Worm (Caenorhabditis elegans) whole organism, L3 larva: ENCODE data around the gene rig-1.

ENCODE experiments used
- ZK546.5 ChIP-seq: sonication (generic microtip); optimal IDR thresholded peaks from 2 replicates; lab custom pipeline; 2017; ENCODE audit warnings: missing biosample characterization, missing genetic modification characterization
- ama-1 ChIP-seq: fragments of 150-350 bp; optimal IDR thresholded peaks from 2 replicates; lab custom pipeline; 2018
- ceh-28 ChIP-seq: fragments of 150-350 bp; optimal IDR thresholded peaks from 2 replicates; lab custom pipeline; 2014; ENCODE audit warnings: missing biosample characterization, missing genetic modification reagents, missing genetic modification characterization
- ceh-82 ChIP-seq: fragments of 150-350 bp; optimal IDR thresholded peaks from 2 replicates; lab custom pipeline; 2014; ENCODE audit warnings: missing biosample characterization, missing genetic modification characterization
- ceh-9 ChIP-seq: sonication (generic microtip); optimal IDR thresholded peaks from 2 replicates; lab custom pipeline; 2018; ENCODE audit warnings: missing biosample characterization, missing genetic modification characterization
- daf-12 ChIP-seq: fragments of 150-350 bp; optimal IDR thresholded peaks from 2 replicates; lab custom pipeline; 2014; ENCODE audit warnings: missing biosample characterization, missing genetic modification reagents, missing genetic modification characterization
- egl-27 ChIP-seq: sonication (generic microtip); optimal IDR thresholded peaks from 4 replicates; lab custom pipeline; 2017; ENCODE audit warnings: missing biosample characterization, missing genetic modification reagents, missing genetic modification characterization
- egl-5 ChIP-seq: fragments of 150-350 bp; optimal IDR thresholded peaks from 2 replicates; lab custom pipeline; 2017; ENCODE audit warnings: missing biosample characterization, missing genetic modification reagents, missing genetic modification characterization, inconsistent platforms
- elt-1 ChIP-seq: fragments of 150-350 bp; optimal IDR thresholded peaks from 2 replicates; lab custom pipeline; 2014; ENCODE audit warnings: missing biosample characterization, missing genetic modification characterization
- elt-2 ChIP-seq: sonication (generic microtip); optimal IDR thresholded peaks from 2 replicates; lab custom pipeline; 2016; ENCODE audit warnings: missing genetic modification reagents, mild to moderate bottlenecking, missing genetic modification characterization, missing compliant biosample characterization
- eor-1 ChIP-seq, 2 experiments: fragments of 150-350 bp; optimal IDR thresholded peaks; 2 replicates each; lab custom pipeline; 2014 to 2018; ENCODE audit warnings: missing biosample characterization in 2 of 2, missing genetic modification characterization in 2 of 2
- fkh-10 ChIP-seq: sonication (generic microtip); optimal IDR thresholded peaks from 2 replicates; lab custom pipeline; 2017; ENCODE audit warnings: missing biosample characterization, missing genetic modification reagents, missing genetic modification characterization
- fkh-2 ChIP-seq: fragments of 150-350 bp; optimal IDR thresholded peaks from 2 replicates; lab custom pipeline; 2014; ENCODE audit warnings: missing biosample characterization, missing genetic modification reagents, missing genetic modification characterization
- fos-1 ChIP-seq: fragments of 150-350 bp; optimal IDR thresholded peaks from 2 replicates; lab custom pipeline; 2014; ENCODE audit warnings: missing biosample characterization, missing genetic modification characterization
- hmg-11 ChIP-seq: sonication (generic microtip); optimal IDR thresholded peaks from 2 replicates; lab custom pipeline; 2016; ENCODE audit warnings: missing genetic modification characterization, missing compliant biosample characterization
- lin-15B ChIP-seq: fragments of 150-350 bp; optimal IDR thresholded peaks from 2 replicates; lab custom pipeline; 2014; ENCODE audit warnings: missing biosample characterization, missing genetic modification characterization
- lsy-12 ChIP-seq: sonication (generic microtip); optimal IDR thresholded peaks from 2 replicates; lab custom pipeline; 2016; ENCODE audit warnings: mild to moderate bottlenecking, missing genetic modification characterization, missing compliant biosample characterization
- mml-1 ChIP-seq: fragments of 150-350 bp; sonication (generic microtip); optimal IDR thresholded peaks from 3 replicates; lab custom pipeline; 2014; ENCODE audit warnings: missing biosample characterization, missing genetic modification characterization
- nfya-1 ChIP-seq: sonication (generic microtip); optimal IDR thresholded peaks from 2 replicates; lab custom pipeline; 2017; ENCODE audit warnings: missing genetic modification characterization, mild to moderate bottlenecking, missing compliant biosample characterization, antibody characterized with exemption, moderate library complexity; ENCODE audit not compliant: insufficient read depth
- nhr-11 ChIP-seq: fragments of 150-350 bp; optimal IDR thresholded peaks from 2 replicates; lab custom pipeline; 2014; ENCODE audit warnings: missing biosample characterization, missing genetic modification characterization
- nhr-23 ChIP-seq: fragments of 150-350 bp; optimal IDR thresholded peaks from 2 replicates; lab custom pipeline; 2014; ENCODE audit warnings: missing biosample characterization, missing genetic modification reagents, missing genetic modification characterization
- nhr-237 ChIP-seq: fragments of 150-350 bp; optimal IDR thresholded peaks from 2 replicates; lab custom pipeline; 2014; ENCODE audit warnings: missing biosample characterization, missing genetic modification characterization
- nhr-25 ChIP-seq: sonication (generic microtip); optimal IDR thresholded peaks from 2 replicates; lab custom pipeline; 2017; ENCODE audit warnings: missing biosample characterization, missing genetic modification characterization
- nhr-28 ChIP-seq: fragments of 150-350 bp; optimal IDR thresholded peaks from 2 replicates; lab custom pipeline; 2014; ENCODE audit warnings: missing biosample characterization, missing genetic modification characterization
- nhr-43 ChIP-seq: sonication (generic microtip); optimal IDR thresholded peaks from 2 replicates; lab custom pipeline; 2016; ENCODE audit warnings: mild to moderate bottlenecking, missing genetic modification characterization, missing compliant biosample characterization; ENCODE audit not compliant: poor library complexity, severe bottlenecking
- nhr-76 ChIP-seq: fragments of 150-350 bp; sonication (generic microtip); optimal IDR thresholded peaks from 5 replicates; lab custom pipeline; 2014; ENCODE audit warnings: missing biosample characterization, missing genetic modification characterization
- nhr-77 ChIP-seq: fragments of 150-350 bp; optimal IDR thresholded peaks from 2 replicates; lab custom pipeline; 2014; ENCODE audit warnings: missing biosample characterization, missing genetic modification characterization
- pha-4 ChIP-seq: fragments of 150-350 bp; optimal IDR thresholded peaks from 2 replicates; lab custom pipeline; 2014; ENCODE audit warnings: missing biosample characterization, missing genetic modification reagents, missing genetic modification characterization
- sea-2 ChIP-seq: fragments of 150-350 bp; sonication (generic microtip); optimal IDR thresholded peaks from 4 replicates; lab custom pipeline; 2014; ENCODE audit warnings: missing biosample characterization, missing genetic modification reagents, missing genetic modification characterization
- tbx-2 ChIP-seq: sonication (generic microtip); optimal IDR thresholded peaks from 2 replicates; lab custom pipeline; 2016; ENCODE audit warnings: mild to moderate bottlenecking, missing genetic modification characterization, missing compliant biosample characterization
- unc-39 ChIP-seq: sonication (generic microtip); optimal IDR thresholded peaks from 4 replicates; lab custom pipeline; 2017; ENCODE audit warnings: missing biosample characterization, missing genetic modification characterization
- unc-62 ChIP-seq: fragments of 150-350 bp; sonication (generic microtip); optimal IDR thresholded peaks from 4 replicates; lab custom pipeline; 2014; ENCODE audit warnings: missing biosample characterization, missing genetic modification reagents, missing genetic modification characterization
- ztf-11 ChIP-seq: fragments of 150-350 bp; optimal IDR thresholded peaks from 2 replicates; lab custom pipeline; 2014; ENCODE audit warnings: missing biosample characterization, missing genetic modification characterization

The rig-1 gene

ce11 chrX:8646287-8646686 is 14.1 kb upstream of the rig-1 start (continued):
- TF ChIP-seq fos-1 (tag; lab: Kevin White, UChicago) (no peak), ceh-82 (tag; lab: Kevin White, UChicago) (no peak)
- TF ChIP-seq, all 47 proteins: peak for 7

ce11 chrX:8646997-8647396 is 13.4 kb upstream of the rig-1 start, which contains the start of gene F12D9.2:
Gene F12D9.2 (minus strand): TSS chrX:8647097.
- TF ChIP-seq fos-1 (tag; lab: Kevin White, UChicago) = no peak
- TF ChIP-seq mml-1 = no peak
- no peak for TF ChIP-seq eor-1 (tag; optimal IDR thresholded peaks at IDR 0.05; lab: Kevin White, UChicago)
- no peak for TF ChIP-seq ama-1
- no peak for TF ChIP-seq nhr-28 (tag; lab: Kevin White, UChicago)
- no peak for TF ChIP-seq daf-12 (tag; lab: Kevin White, UChicago)
- no peak for TF ChIP-seq ceh-9 (tag; lab: Kevin White, UChicago)

ce11 chrX:8648582-8648981 is 11.8 kb upstream of the rig-1 start:
- TF ChIP-seq egl-27 (tag; lab: Kevin White, UChicago) (no peak), elt-1 (no peak), nhr-76 (tag; lab: Kevin White, UChicago) (no peak), elt-2 (tag; lab: Kevin White, UChicago) (no peak), tbx-2 (tag; lab: Kevin White, UChicago) (no peak), pha-4 (tag; lab: Kevin White, UChicago) (no peak), nhr-43 (tag; lab: Kevin White, UChicago) (no peak), lsy-12 (tag; lab: Kevin White, UChicago) (no peak), lin-15B (tag; lab: Kevin White, UChicago) (no peak), nhr-11 (tag; lab: Kevin White, UChicago) (no peak), ZK546.5 (tag; lab: Kevin White, UChicago) (no peak), sea-2 (GFP tag; lab: Kevin White, UChicago) (no peak)

ce11 chrX:8650535-8650934 is 9.9 kb upstream of the rig-1 start:
- TF ChIP-seq elt-2 (tag; lab: Kevin White, UChicago) (peak; percentile 17), nhr-25 (tag; lab: Kevin White, UChicago) (no peak), nhr-43 (tag; lab: Kevin White, UChicago) (peak; percentile 9), nfya-1 (tag; lab: Kevin White, UChicago) (peak; percentile 9), nhr-23 (tag; lab: Kevin White, UChicago) (peak; percentile 10), egl-5 (tag; lab: Kevin White, UChicago) (no peak)

- TF ChIP-seq nhr-76 (tag; lab: Kevin White, UChicago) = no peak
- no peak for TF ChIP-seq unc-62 (GFP tag; lab: Kevin White, UChicago)
- TF ChIP-seq nhr-28 (tag; lab: Kevin White, UChicago) = no peak
- TF ChIP-seq fkh-2 (tag; lab: Kevin White, UChicago) = no peak
- TF ChIP-seq nhr-77 (tag; lab: Kevin White, UChicago) = no peak
- TF ChIP-seq nhr-237 (tag; lab: Kevin White, UChicago) = no peak
- no peak for TF ChIP-seq elt-2 (tag; lab: Kevin White, UChicago)
- no peak for TF ChIP-seq unc-39
Observed at ce11 chrX:8656019-8656418, 4.4 kb upstream of the rig-1 start.

- no peak for TF ChIP-seq ceh-28
- TF ChIP-seq nhr-11 (tag; lab: Kevin White, UChicago) = no peak
- TF ChIP-seq hmg-11 (tag; lab: Kevin White, UChicago) = no peak
- no peak for TF ChIP-seq nhr-23 (tag; lab: Kevin White, UChicago)
- TF ChIP-seq ztf-11 (tag; lab: Kevin White, UChicago) = no peak
- TF ChIP-seq fkh-10 = peak; percentile 10
- no peak for TF ChIP-seq nhr-237 (tag; lab: Kevin White, UChicago)
- TF ChIP-seq fkh-2 (tag; lab: Kevin White, UChicago) = no peak
- no peak for TF ChIP-seq ama-1
- TF ChIP-seq, all 47 proteins: peak for 1
Observed at ce11 chrX:8659521-8659920, 898 bp upstream of the rig-1 start.
